Fruit fly (Drosophila melanogaster): ENCODE measurements around the gene Ccp84Ab.

dm6 chr3R:6744036-6744435, 41.4 kb upstream of the Ccp84Ab start, which contains the start of gene zen2:
- TF ChIP-seq CTCF (optimal IDR thresholded peaks at IDR 0.05) (no peak), CG8478 (optimal IDR thresholded peaks at IDR 0.05) (no peak)

Data from S2 (cell line).